Worm (Caenorhabditis elegans) whole organism, young adult: ENCODE results near the gene F32E10.8.

Experiments used
- C06A6.2 ChIP-seq: fragments of 200-800 bp; sonication (Bioruptor generic); conservative IDR thresholded peaks from 2 replicates; pipeline ENCODE4 v1.3.6; 2022; ENCODE audit warnings: missing genetic modification characterization, missing compliant biosample characterization
- F23B12.7 ChIP-seq: sonication (generic microtip); optimal IDR thresholded peaks from 2 replicates; lab custom pipeline; 2017; ENCODE audit warnings: missing genetic modification characterization, mild to moderate bottlenecking, missing compliant biosample characterization, antibody characterized with exemption, moderate library complexity; ENCODE audit not compliant: insufficient read depth
- F55B11.4 ChIP-seq: sonication (generic microtip); optimal IDR thresholded peaks from 2 replicates; lab custom pipeline; 2016; ENCODE audit warnings: missing compliant biosample characterization, missing genetic modification characterization, borderline replicate concordance; ENCODE audit not compliant: insufficient read depth
- Y56A3A.18 ChIP-seq: fragments of 200-800 bp; sonication (Bioruptor generic); IDR thresholded peaks from 2 replicates; pipeline ENCODE4 v1.3.6; 2022; ENCODE audit warnings: missing genetic modification reagents, missing genetic modification characterization, missing compliant biosample characterization
- Y95B8A.8 ChIP-seq: fragments of 200-800 bp; sonication (Bioruptor generic); IDR thresholded peaks from 2 replicates; pipeline ENCODE4 v1.3.6; 2022; ENCODE audit warnings: missing genetic modification reagents, missing genetic modification characterization, missing compliant biosample characterization
- aptf-3 ChIP-seq: fragments of 200-800 bp; sonication (Bioruptor generic); IDR thresholded peaks from 2 replicates; pipeline ENCODE4 v1.3.6; 2022; ENCODE audit warnings: missing genetic modification characterization, missing compliant biosample characterization
- bed-1 ChIP-seq: fragments of 200-800 bp; sonication (Bioruptor generic); IDR thresholded peaks from 2 replicates; pipeline ENCODE4 v1.3.6; 2022; ENCODE audit warnings: missing genetic modification reagents, missing genetic modification characterization, missing compliant biosample characterization
- bed-2 ChIP-seq: fragments of 200-800 bp; sonication (Bioruptor generic); IDR thresholded peaks from 2 replicates; pipeline ENCODE4 v1.3.6; 2022; ENCODE audit warnings: missing genetic modification reagents, missing genetic modification characterization, missing compliant biosample characterization
- cebp-2 ChIP-seq: fragments of 200-800 bp; sonication (Bioruptor generic); IDR thresholded peaks from 2 replicates; pipeline ENCODE4 v1.3.6; 2022; ENCODE audit warnings: missing genetic modification characterization, missing compliant biosample characterization
- ceh-79 ChIP-seq: sonication (generic microtip); optimal IDR thresholded peaks from 2 replicates; lab custom pipeline; 2017; ENCODE audit warnings: mild to moderate bottlenecking, missing genetic modification characterization, missing compliant biosample characterization
- chd-7 ChIP-seq: sonication (generic microtip); optimal IDR thresholded peaks from 2 replicates; lab custom pipeline; 2016; ENCODE audit warnings: mild to moderate bottlenecking, missing genetic modification characterization, moderate library complexity, missing compliant biosample characterization
- die-1 ChIP-seq: sonication (generic microtip); optimal IDR thresholded peaks from 2 replicates; lab custom pipeline; 2016; ENCODE audit warnings: missing genotype, mild to moderate bottlenecking, missing genetic modification characterization, missing compliant biosample characterization
- hlh-26 ChIP-seq: fragments of 200-800 bp; sonication (Bioruptor generic); conservative IDR thresholded peaks from 2 replicates; pipeline ENCODE4 v1.3.6; 2022; ENCODE audit warnings: missing genetic modification reagents, missing genetic modification characterization, missing compliant biosample characterization
- hmg-1.2 ChIP-seq: fragments of 200-800 bp; sonication (Bioruptor generic); IDR thresholded peaks from 2 replicates; pipeline ENCODE4 v1.3.6; 2022; ENCODE audit warnings: missing genetic modification reagents, missing genetic modification characterization, missing compliant biosample characterization
- let-526 ChIP-seq: fragments of 200-800 bp; sonication (Bioruptor generic); IDR thresholded peaks from 2 replicates; pipeline ENCODE4 v1.3.6; 2022; ENCODE audit warnings: missing genetic modification reagents, missing genetic modification characterization, missing compliant biosample characterization
- lin-35 ChIP-seq, 3 experiments: fragments of 150-350 bp in 2 of 3; sonication (generic microtip) in 1 of 3; optimal IDR thresholded peaks; 2 replicates each; lab custom pipeline; 2014 to 2018; ENCODE audit warnings: missing biosample characterization in 3 of 3, missing genetic modification characterization in 3 of 3, missing genetic modification reagents in 3 of 3
- lsl-1 ChIP-seq: fragments of 200-800 bp; sonication (Bioruptor generic); optimal IDR thresholded peaks from 2 replicates; lab custom pipeline; 2018; ENCODE audit warnings: mild to moderate bottlenecking, missing genetic modification characterization, moderate library complexity, missing compliant biosample characterization
- lsy-27 ChIP-seq: sonication (generic microtip); optimal IDR thresholded peaks from 2 replicates; lab custom pipeline; 2017; ENCODE audit warnings: missing genetic modification characterization, mild to moderate bottlenecking, missing compliant biosample characterization, antibody characterized with exemption, missing genotype, borderline replicate concordance; ENCODE audit not compliant: insufficient read depth
- madf-10 ChIP-seq: sonication (generic microtip); optimal IDR thresholded peaks from 2 replicates; lab custom pipeline; 2016; ENCODE audit warnings: mild to moderate bottlenecking, missing genetic modification characterization, missing compliant biosample characterization
- mel-28 ChIP-seq: sonication (generic microtip); optimal IDR thresholded peaks from 2 replicates; lab custom pipeline; 2016; ENCODE audit warnings: borderline replicate concordance, mild to moderate bottlenecking, missing genetic modification characterization, missing compliant biosample characterization
- mxl-1 ChIP-seq: sonication (generic microtip); optimal IDR thresholded peaks from 2 replicates; lab custom pipeline; 2016; ENCODE audit warnings: missing genetic modification characterization, missing compliant biosample characterization
- nhr-120 ChIP-seq: fragments of 200-800 bp; sonication (Bioruptor generic); IDR thresholded peaks from 2 replicates; pipeline ENCODE4 v1.3.6; 2022; ENCODE audit warnings: missing genetic modification characterization, missing compliant biosample characterization
- pbrm-1 ChIP-seq: fragments of 200-800 bp; sonication (Bioruptor generic); IDR thresholded peaks from 2 replicates; pipeline ENCODE4 v1.3.6; 2022; ENCODE audit warnings: missing genetic modification reagents, missing genetic modification characterization, missing compliant biosample characterization
- snpc-1.1 ChIP-seq: sonication (generic microtip); optimal IDR thresholded peaks from 2 replicates; lab custom pipeline; 2017; ENCODE audit warnings: missing genetic modification characterization, mild to moderate bottlenecking, missing compliant biosample characterization, antibody characterized with exemption, moderate library complexity, missing genotype, missing genetic modification reagents; ENCODE audit not compliant: insufficient read depth
- zfh-2 ChIP-seq: fragments of 200-800 bp; sonication (Bioruptor generic); conservative IDR thresholded peaks from 2 replicates; pipeline ENCODE4 v1.3.6; 2022; ENCODE audit warnings: missing genetic modification reagents, missing genetic modification characterization, missing compliant biosample characterization
- zim-3 ChIP-seq: sonication (generic microtip); optimal IDR thresholded peaks from 2 replicates; lab custom pipeline; 2017; ENCODE audit warnings: mild to moderate bottlenecking, missing genetic modification characterization, moderate library complexity, missing compliant biosample characterization

F32E10.8 gene

DNA sequence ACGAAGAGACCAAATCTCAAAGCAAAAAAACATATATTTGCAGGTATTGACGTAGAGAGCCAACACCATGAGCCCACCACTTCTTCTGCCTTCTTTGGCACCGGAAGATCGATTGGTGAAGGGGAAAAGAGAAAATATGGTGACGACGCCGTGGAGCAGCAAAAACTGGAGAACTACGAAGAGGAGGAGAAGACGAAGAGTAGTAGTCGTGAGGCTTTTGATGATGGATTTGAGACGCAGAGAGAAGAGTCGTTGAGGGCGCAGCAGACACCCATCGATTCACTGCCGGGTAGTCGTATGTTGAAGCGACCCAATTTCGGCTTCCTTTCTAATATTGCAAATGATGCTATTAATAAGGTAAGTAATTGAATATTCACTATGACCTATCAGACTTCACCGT lies 44.0 kb downstream of the F32E10.8 start:
- TF ChIP-seq Y95B8A.8 (GFP tag; lab: Robert Waterston, UW) (no peak), pbrm-1 (GFP tag; lab: Robert Waterston, UW) (no peak), C06A6.2 (GFP tag; lab: Robert Waterston, UW) (no peak), zfh-2 (GFP tag; lab: Robert Waterston, UW) (peak; percentile 32; the same call in 1 of the 2 replicates), F55B11.4 (tag; lab: Kevin White, UChicago) (no peak), hlh-26 (GFP tag; lab: Robert Waterston, UW) (no peak), hmg-1.2 (GFP tag; lab: Robert Waterston, UW) (no peak), lin-35 (GFP tag; optimal IDR thresholded peaks at IDR 0.05; lab: Kevin White, UChicago) (no peak)

DNA sequence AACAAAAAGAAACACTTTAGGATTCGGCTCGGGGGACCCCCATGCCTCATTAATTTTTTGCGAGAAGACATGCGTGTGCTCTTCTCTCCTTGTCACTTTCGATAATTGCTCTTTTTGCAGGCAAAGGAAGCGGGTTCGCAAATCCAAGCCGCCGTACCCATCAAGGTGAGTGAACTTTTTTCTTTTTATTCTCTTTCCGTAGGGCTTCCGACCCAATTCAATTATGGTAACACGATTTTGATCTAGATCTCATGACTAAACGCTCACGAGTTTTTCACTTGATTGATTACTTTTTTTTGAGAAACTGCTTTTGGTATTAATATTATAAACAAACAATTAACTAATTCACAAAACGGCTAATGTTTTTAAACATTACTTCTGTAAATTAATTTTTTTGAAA lies 45.1 kb downstream of the F32E10.8 start:
- TF ChIP-seq mxl-1 (tag; lab: Kevin White, UChicago) (no peak), chd-7 (no peak), bed-1 (GFP tag; lab: Robert Waterston, UW) (no peak), F55B11.4 (tag; lab: Kevin White, UChicago) (no peak), lin-35 (GFP tag; optimal IDR thresholded peaks at IDR 0.05; lab: Kevin White, UChicago) (no peak), F23B12.7 (tag; lab: Kevin White, UChicago) (no peak), let-526 (GFP tag; lab: Robert Waterston, UW) (no peak), snpc-1.1 (tag; lab: Kevin White, UChicago) (no peak), ceh-79 (tag; lab: Kevin White, UChicago) (no peak), Y56A3A.18 (GFP tag; lab: Robert Waterston, UW) (no peak), die-1 (tag; lab: Kevin White, UChicago) (no peak), lsl-1 (GFP tag; lab: Kevin White, UChicago) (no peak), bed-2 (GFP tag; lab: Robert Waterston, UW) (no peak), mel-28 (tag; lab: Kevin White, UChicago) (no peak), aptf-3 (GFP tag; lab: Robert Waterston, UW) (no peak), nhr-120 (GFP tag; lab: Robert Waterston, UW) (no peak), lsy-27 (no peak), zim-3 (tag; lab: Kevin White, UChicago) (no peak), madf-10 (tag; lab: Kevin White, UChicago) (no peak), cebp-2 (GFP tag; lab: Robert Waterston, UW) (no peak)
